Worm (Caenorhabditis elegans) whole organism, mixed stage, embryonic: Measurements from ENCODE around the gene F20D6.15.

Experiments
- M03D4.4 ChIP-seq: sonication (generic microtip); optimal IDR thresholded peaks from 2 replicates; lab custom pipeline; 2017; ENCODE audit warnings: mild to moderate bottlenecking, missing genetic modification characterization, missing compliant biosample characterization
- bed-3 ChIP-seq: fragments of 200-800 bp; sonication (Bioruptor generic); optimal IDR thresholded peaks from 3 replicates; lab custom pipeline; 2018; ENCODE audit warnings: mild to moderate bottlenecking, missing genetic modification characterization, moderate library complexity, missing compliant biosample characterization
- ceh-43 ChIP-seq: fragments of 200-800 bp; sonication (Bioruptor generic); optimal IDR thresholded peaks from 2 replicates; lab custom pipeline; 2018; ENCODE audit warnings: mild to moderate bottlenecking, missing genetic modification characterization, moderate library complexity, missing compliant biosample characterization
- ceh-83 ChIP-seq: fragments of 200-800 bp; sonication (Bioruptor generic); optimal IDR thresholded peaks from 2 replicates; lab custom pipeline; 2018; ENCODE audit warnings: mild to moderate bottlenecking, missing genetic modification characterization, missing compliant biosample characterization
- ces-1 ChIP-seq: fragments of 150-350 bp; optimal IDR thresholded peaks from 2 replicates; lab custom pipeline; 2014; ENCODE audit warnings: missing biosample characterization, missing genetic modification reagents, missing genetic modification characterization
- cnd-1 ChIP-seq: fragments of 200-800 bp; sonication (Bioruptor generic); optimal IDR thresholded peaks from 2 replicates; lab custom pipeline; 2018; ENCODE audit warnings: mild to moderate bottlenecking, missing genetic modification characterization, missing compliant biosample characterization
- drap-1 ChIP-seq: fragments of 200-800 bp; sonication (Bioruptor generic); optimal IDR thresholded peaks from 3 replicates; lab custom pipeline; 2018; ENCODE audit warnings: mild to moderate bottlenecking, missing genetic modification characterization, missing compliant biosample characterization
- elt-1 ChIP-seq: sonication (generic microtip); optimal IDR thresholded peaks from 2 replicates; lab custom pipeline; 2017; ENCODE audit warnings: missing genetic modification characterization, mild to moderate bottlenecking, missing compliant biosample characterization, antibody characterized with exemption, moderate library complexity, borderline replicate concordance; ENCODE audit not compliant: insufficient read depth
- flh-1 ChIP-seq: fragments of 200-800 bp; sonication (Bioruptor generic); optimal IDR thresholded peaks from 2 replicates; lab custom pipeline; 2018; ENCODE audit warnings: mild to moderate bottlenecking, missing genetic modification characterization, moderate library complexity, missing compliant biosample characterization
- ham-2 ChIP-seq: fragments of 200-800 bp; sonication (Bioruptor generic); optimal IDR thresholded peaks from 2 replicates; lab custom pipeline; 2018; ENCODE audit warnings: mild to moderate bottlenecking, missing genetic modification characterization, missing compliant biosample characterization
- hlh-1 ChIP-seq: fragments of 150-350 bp; optimal IDR thresholded peaks from 2 replicates; lab custom pipeline; 2014; ENCODE audit warnings: missing biosample characterization, missing genetic modification reagents, missing genetic modification characterization
- lin-13 ChIP-seq: fragments of 150-350 bp; optimal IDR thresholded peaks from 2 replicates; lab custom pipeline; 2014; ENCODE audit warnings: missing biosample characterization, missing genetic modification characterization
- lin-32 ChIP-seq: fragments of 200-800 bp; sonication (Bioruptor generic); optimal IDR thresholded peaks from 2 replicates; lab custom pipeline; 2018; ENCODE audit warnings: mild to moderate bottlenecking, missing genetic modification characterization, missing compliant biosample characterization
- lsy-2 ChIP-seq: fragments of 150-350 bp; optimal IDR thresholded peaks from 2 replicates; lab custom pipeline; 2014; ENCODE audit warnings: missing biosample characterization, missing genetic modification characterization
- mab-5 ChIP-seq: fragments of 150-350 bp; optimal IDR thresholded peaks from 2 replicates; lab custom pipeline; 2014; ENCODE audit warnings: missing biosample characterization, missing genetic modification characterization
- mep-1 ChIP-seq: fragments of 150-350 bp; optimal IDR thresholded peaks from 2 replicates; lab custom pipeline; 2017; ENCODE audit warnings: missing biosample characterization, missing genetic modification reagents, missing genetic modification characterization, inconsistent platforms
- mls-2 ChIP-seq: sonication (generic microtip); optimal IDR thresholded peaks from 2 replicates; lab custom pipeline; 2016; ENCODE audit warnings: mild to moderate bottlenecking, missing genetic modification characterization, moderate library complexity, missing compliant biosample characterization
- nhr-12 ChIP-seq: fragments of 150-350 bp; optimal IDR thresholded peaks from 2 replicates; lab custom pipeline; 2014; ENCODE audit warnings: missing biosample characterization, missing genetic modification characterization
- nhr-237 ChIP-seq: fragments of 150-350 bp; optimal IDR thresholded peaks from 2 replicates; lab custom pipeline; 2014; ENCODE audit warnings: missing biosample characterization, missing genetic modification characterization
- nhr-28 ChIP-seq: fragments of 150-350 bp; optimal IDR thresholded peaks from 2 replicates; lab custom pipeline; 2014; ENCODE audit warnings: missing biosample characterization, missing genetic modification characterization
- nhr-76 ChIP-seq: sonication (generic microtip); optimal IDR thresholded peaks from 2 replicates; lab custom pipeline; 2017; ENCODE audit warnings: missing biosample characterization, missing genetic modification characterization
- pha-4 ChIP-seq: fragments of 150-350 bp; optimal IDR thresholded peaks from 2 replicates; lab custom pipeline; 2018; ENCODE audit warnings: missing biosample characterization, missing genetic modification reagents, missing genetic modification characterization
- sem-2 ChIP-seq: fragments of 200-800 bp; sonication (Bioruptor generic); optimal IDR thresholded peaks from 2 replicates; lab custom pipeline; 2018; ENCODE audit warnings: mild to moderate bottlenecking, missing genetic modification characterization, missing compliant biosample characterization
- snpc-4 ChIP-seq: fragments of 150-350 bp; optimal IDR thresholded peaks from 2 replicates; lab custom pipeline; 2014; ENCODE audit warnings: missing biosample characterization, missing genetic modification characterization
- unc-120 ChIP-seq: sonication (generic microtip); optimal IDR thresholded peaks from 2 replicates; lab custom pipeline; 2017; ENCODE audit warnings: missing genetic modification characterization, missing compliant biosample characterization; ENCODE audit not compliant: poor library complexity, severe bottlenecking
- unc-39 ChIP-seq: fragments of 150-350 bp; optimal IDR thresholded peaks from 2 replicates; lab custom pipeline; 2014; ENCODE audit warnings: missing biosample characterization, missing genetic modification characterization
- unc-62 ChIP-seq: fragments of 150-350 bp; optimal IDR thresholded peaks from 2 replicates; lab custom pipeline; 2014; ENCODE audit warnings: missing biosample characterization, missing genetic modification reagents, missing genetic modification characterization
- ztf-11 ChIP-seq: fragments of 150-350 bp; optimal IDR thresholded peaks from 2 replicates; lab custom pipeline; 2014; ENCODE audit warnings: missing biosample characterization, missing genetic modification characterization

The F20D6.15 gene

ce11 chrV:8198994-8199393, 10.7 kb upstream of the F20D6.15 start, which contains the start of gene F20D6.11:
TSS of gene F20D6.11 (minus strand) at chrV:8199094.
- TF ChIP-seq lsy-2 (tag; lab: Kevin White, UChicago) = no peak
- no peak for TF ChIP-seq mab-5 (tag; lab: Kevin White, UChicago)
- no peak for TF ChIP-seq nhr-76
- TF ChIP-seq unc-120 (tag; lab: Kevin White, UChicago) = no peak
- TF ChIP-seq nhr-12 = no peak
- no peak for TF ChIP-seq unc-39 (tag; lab: Kevin White, UChicago)
- TF ChIP-seq lin-32 = no peak
- TF ChIP-seq flh-1 (GFP tag; lab: Kevin White, UChicago) = no peak
- no peak for TF ChIP-seq pha-4 (tag; lab: Kevin White, UChicago)

DNA sequence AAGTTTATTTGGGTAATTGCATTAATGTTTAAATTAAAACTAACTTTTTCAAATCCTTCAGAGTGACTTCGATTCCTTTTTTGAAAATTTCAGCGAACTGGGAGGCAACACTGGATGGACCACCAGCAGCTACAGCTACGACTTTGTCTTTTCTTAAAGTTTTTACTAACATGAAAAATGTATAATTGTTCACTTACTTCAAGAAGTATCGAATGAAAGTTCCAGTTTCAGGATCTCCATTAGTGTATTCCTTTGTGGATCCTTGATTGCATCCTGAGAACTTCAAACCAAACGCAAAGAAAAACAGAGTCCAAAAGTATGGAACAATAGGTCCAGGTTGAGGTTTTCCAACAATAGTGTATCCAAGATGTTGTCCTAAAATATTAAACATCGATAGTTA, 8.7 kb upstream of the F20D6.15 start:
- TF ChIP-seq nhr-12 = no peak
- no peak for TF ChIP-seq ces-1
- TF ChIP-seq bed-3 = no peak
- TF ChIP-seq nhr-76 = no peak
- no peak for TF ChIP-seq cnd-1 (tag; lab: Kevin White, UChicago)
- TF ChIP-seq unc-62 (GFP tag; lab: Kevin White, UChicago) = no peak
- no peak for TF ChIP-seq ham-2 (GFP tag; lab: Kevin White, UChicago)
- no peak for TF ChIP-seq hlh-1 (tag; lab: Kevin White, UChicago)
- TF ChIP-seq, all 35 proteins: peak for 0

ce11 chrV:8195889-8196418, 7.7 kb upstream of the F20D6.15 start, which contains the start of gene F20D6.10:
TSS of gene F20D6.10 (minus strand) at chrV:8195939.
- TF ChIP-seq unc-62 (GFP tag; lab: Kevin White, UChicago) (peak; percentile 77), mep-1 (tag; lab: Kevin White, UChicago) (no peak), nhr-28 (no peak), sem-2 (no peak), mab-5 (tag; lab: Kevin White, UChicago) (no peak), bed-3 (no peak), hlh-1 (tag; lab: Kevin White, UChicago) (peak; percentile 91), unc-120 (tag; lab: Kevin White, UChicago) (peak; percentile 62), mls-2 (tag; lab: Kevin White, UChicago) (no peak), snpc-4 (tag; lab: Kevin White, UChicago) (no peak)

ce11 chrV:8190430-8190829, 2.2 kb upstream of the F20D6.15 start, which contains the start of gene F20D6.1:
TSS of gene F20D6.1 (plus strand) at chrV:8190730.
- TF ChIP-seq bed-3 (no peak), nhr-28 (no peak), snpc-4 (tag; lab: Kevin White, UChicago) (no peak), unc-62 (GFP tag; lab: Kevin White, UChicago) (no peak), flh-1 (GFP tag; lab: Kevin White, UChicago) (no peak), mab-5 (tag; lab: Kevin White, UChicago) (no peak), nhr-76 (no peak), elt-1 (tag; lab: Kevin White, UChicago) (no peak), unc-39 (tag; lab: Kevin White, UChicago) (no peak), lin-32 (no peak), ceh-83 (GFP tag; lab: Kevin White, UChicago) (no peak), unc-120 (tag; lab: Kevin White, UChicago) (no peak), sem-2 (no peak), drap-1 (GFP tag; lab: Kevin White, UChicago) (no peak), lin-13 (no peak)

ce11 chrV:8190016-8190415, 1.7 kb upstream of the F20D6.15 start, which contains the start of gene F20D6.12:
TSS of gene F20D6.12 (minus strand) at chrV:8190116.
- TF ChIP-seq ceh-43 (GFP tag; lab: Kevin White, UChicago) (no peak), unc-120 (tag; lab: Kevin White, UChicago) (no peak), nhr-12 (no peak), unc-62 (GFP tag; lab: Kevin White, UChicago) (no peak), lsy-2 (tag; lab: Kevin White, UChicago) (no peak), ces-1 (no peak), drap-1 (GFP tag; lab: Kevin White, UChicago) (no peak)

ce11 chrV:8185737-8186136, 2.5 kb downstream of the F20D6.15 start, which contains the start of gene F20D6.2:
TSS of gene F20D6.2 (plus strand) at chrV:8186037.
- TF ChIP-seq nhr-237 (tag; lab: Kevin White, UChicago) (no peak), ztf-11 (tag; lab: Kevin White, UChicago) (no peak), unc-120 (tag; lab: Kevin White, UChicago) (no peak), nhr-12 (no peak), lin-32 (no peak), mab-5 (tag; lab: Kevin White, UChicago) (no peak), M03D4.4 (tag; lab: Kevin White, UChicago) (no peak)
